Worm (Caenorhabditis elegans): ENCODE results near the gene C04B4.2.

The C04B4.2 gene

DNA sequence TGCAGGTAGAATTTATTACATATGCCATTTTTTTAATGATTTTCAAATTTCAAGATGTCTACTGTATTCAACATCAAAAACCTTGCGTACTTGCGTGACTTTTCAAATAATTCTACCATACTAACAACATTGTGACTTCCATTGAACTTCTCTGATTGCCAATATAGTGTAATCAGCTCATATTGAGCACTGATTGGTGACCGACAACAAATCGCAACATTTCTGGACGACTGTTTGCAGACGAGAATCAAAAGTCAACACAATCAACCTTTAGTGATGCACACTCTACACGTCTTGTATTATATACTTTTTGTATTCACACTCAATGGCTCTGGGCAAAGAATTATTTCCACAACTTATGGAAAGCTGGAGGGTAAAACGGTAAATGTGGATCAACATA, 41.6 kb upstream of the C04B4.2 start, which contains the start of gene cest-3:
Gene cest-3, plus strand, starts transcription at position 190 of the 400 bp plus-strand sequence.
- TF ChIP-seq rec-8 (tag; optimal IDR thresholded peaks at IDR 0.05) = no peak
- TF ChIP-seq nhr-80 (tag; optimal IDR thresholded peaks at IDR 0.05) = peak; percentile 68

DNA sequence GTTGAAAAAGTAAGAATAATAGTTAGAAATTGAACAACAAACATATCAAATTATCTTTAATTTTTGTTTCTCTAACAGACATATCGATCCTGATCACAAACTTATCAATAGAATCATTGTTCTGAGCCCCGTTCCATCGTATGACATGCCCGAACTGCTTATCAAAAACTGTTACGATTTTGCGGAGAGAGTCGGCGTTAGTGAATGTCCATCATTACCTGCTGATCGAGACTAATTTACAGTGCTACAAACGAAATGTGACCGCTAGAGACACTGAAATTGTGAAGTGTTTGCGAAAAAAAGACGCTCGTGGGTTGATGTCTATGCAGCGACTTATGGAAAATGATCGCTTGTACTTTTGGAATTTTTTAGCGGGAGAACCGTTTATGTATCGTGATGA, 40.2 kb upstream of the C04B4.2 start:
- TF ChIP-seq snpc-1.3 (tag; optimal IDR thresholded peaks at IDR 0.05; ENCODE audit: insufficient read depth) (no peak), nhr-80 (tag; optimal IDR thresholded peaks at IDR 0.05) (peak; percentile 82)

- no peak for TF ChIP-seq hmg-1.2 (GFP tag; IDR thresholded peaks at IDR 0.05)
- no peak for TF ChIP-seq B0019.2 (GFP tag; conservative IDR thresholded peaks at IDR 0.05)
- TF ChIP-seq rec-8 (tag; optimal IDR thresholded peaks at IDR 0.05) = no peak
- no peak for TF ChIP-seq ceh-100 (GFP tag; IDR thresholded peaks at IDR 0.05)
- no peak for TF ChIP-seq mel-28 (tag; optimal IDR thresholded peaks at IDR 0.05; ENCODE audit: borderline replicate concordance)
- no peak for TF ChIP-seq mes-4 (tag; optimal IDR thresholded peaks at IDR 0.05)
- no peak for TF ChIP-seq rpc-1 (optimal IDR thresholded peaks at IDR 0.05)
- TF ChIP-seq rpc-1 (tag; optimal IDR thresholded peaks at IDR 0.05) = no peak
- TF ChIP-seq aptf-2 (GFP tag; conservative IDR thresholded peaks at IDR 0.05) = no peak
- TF ChIP-seq nhr-90 (tag; optimal IDR thresholded peaks at IDR 0.05) = no peak
- TF ChIP-seq snpc-1.3 (tag; optimal IDR thresholded peaks at IDR 0.05; ENCODE audit: insufficient read depth) = no peak
Measured at ce11 chrX:12248140-12248539, 34.9 kb upstream of the C04B4.2 start.

ce11 chrX:12252189-12252588, 30.9 kb upstream of the C04B4.2 start:
- TF ChIP-seq repo-1 (tag; optimal IDR thresholded peaks at IDR 0.05) (no peak), tlf-1 (GFP tag; optimal IDR thresholded peaks at IDR 0.05) (no peak), mcd-1 (GFP tag; IDR thresholded peaks at IDR 0.05) (no peak), xnd-1 (tag; optimal IDR thresholded peaks at IDR 0.05) (no peak), egl-18 (GFP tag; IDR thresholded peaks at IDR 0.05) (no peak), F10E7.11 (tag; optimal IDR thresholded peaks at IDR 0.05) (no peak), ceh-79 (tag; optimal IDR thresholded peaks at IDR 0.05) (no peak), ztf-25 (GFP tag; IDR thresholded peaks at IDR 0.05) (no peak), chd-7 (tag; optimal IDR thresholded peaks at IDR 0.05) (no peak), hlh-26 (GFP tag; conservative IDR thresholded peaks at IDR 0.05) (no peak), ceh-91 (GFP tag; IDR thresholded peaks at IDR 0.05) (no peak), snpc-1.1 (tag; optimal IDR thresholded peaks at IDR 0.05; ENCODE audit: insufficient read depth) (no peak), dpl-1 (GFP tag; optimal IDR thresholded peaks at IDR 0.05) (no peak), bed-2 (GFP tag; IDR thresholded peaks at IDR 0.05) (no peak), zfh-2 (GFP tag; conservative IDR thresholded peaks at IDR 0.05) (no peak), F55B11.4 (tag; optimal IDR thresholded peaks at IDR 0.05; ENCODE audit: borderline replicate concordance, insufficient read depth) (no peak), unc-130 (GFP tag; optimal IDR thresholded peaks at IDR 0.05) (no peak), snpc-4 (GFP tag; optimal IDR thresholded peaks at IDR 0.05) (no peak), snpc-4 (tag; optimal IDR thresholded peaks at IDR 0.05) (no peak), ztf-26 (tag; optimal IDR thresholded peaks at IDR 0.05) (no peak)

ce11 chrX:12256594-12257048, 26.5 kb upstream of the C04B4.2 start, which contains the start of gene E01G6.2:
TSS of gene E01G6.2 (plus strand) at chrX:12256644.
- peak; percentile 50 for TF ChIP-seq zfh-2 (GFP tag; conservative IDR thresholded peaks at IDR 0.05)
- no peak for TF ChIP-seq xnd-1 (tag; optimal IDR thresholded peaks at IDR 0.05)
